Worm (Caenorhabditis elegans) whole organism, early embryonic: ENCODE results near the gene clec-164.

Source experiments
- B0310.2 ChIP-seq: sonication (generic microtip); optimal IDR thresholded peaks from 2 replicates; lab custom pipeline; 2016; ENCODE audit warnings: mild to moderate bottlenecking, missing genetic modification characterization, missing compliant biosample characterization
- F13C5.2 ChIP-seq: sonication (generic microtip); optimal IDR thresholded peaks from 2 replicates; lab custom pipeline; 2017; ENCODE audit warnings: mild to moderate bottlenecking, missing genetic modification characterization, inconsistent platforms, missing compliant biosample characterization
- aly-1 ChIP-seq: sonication (generic microtip); optimal IDR thresholded peaks from 2 replicates; lab custom pipeline; 2016; ENCODE audit warnings: missing genetic modification characterization, missing compliant biosample characterization
- ama-1 ChIP-seq: fragments of 150-350 bp; optimal IDR thresholded peaks from 2 replicates; lab custom pipeline; 2014
- ceh-13 ChIP-seq: fragments of 200-800 bp; sonication (Bioruptor generic); optimal IDR thresholded peaks from 2 replicates; lab custom pipeline; 2018; ENCODE audit warnings: mild to moderate bottlenecking, missing genetic modification characterization, missing compliant biosample characterization
- ceh-36 ChIP-seq: sonication (generic microtip); optimal IDR thresholded peaks from 2 replicates; lab custom pipeline; 2016; ENCODE audit warnings: missing genetic modification characterization, inconsistent platforms, missing compliant biosample characterization
- ets-7 ChIP-seq: sonication (generic microtip); optimal IDR thresholded peaks from 2 replicates; lab custom pipeline; 2016; ENCODE audit warnings: missing genotype, missing genetic modification characterization, missing compliant biosample characterization
- flt-1 ChIP-seq: fragments of 200-800 bp; sonication (Bioruptor generic); IDR thresholded peaks from 2 replicates; pipeline ENCODE4 v1.3.6; 2022; ENCODE audit warnings: missing genetic modification characterization, missing compliant biosample characterization
- hmbx-1 ChIP-seq: sonication (generic microtip); optimal IDR thresholded peaks from 2 replicates; lab custom pipeline; 2016; ENCODE audit warnings: mild to moderate bottlenecking, missing genetic modification characterization, missing compliant biosample characterization
- hmg-4 ChIP-seq: fragments of 200-800 bp; sonication (Bioruptor generic); optimal IDR thresholded peaks from 2 replicates; lab custom pipeline; 2018; ENCODE audit warnings: mild to moderate bottlenecking, missing genetic modification characterization, missing compliant biosample characterization
- hnd-1 ChIP-seq: sonication (generic microtip); optimal IDR thresholded peaks from 2 replicates; lab custom pipeline; 2016; ENCODE audit warnings: missing genetic modification characterization, missing compliant biosample characterization
- pes-1 ChIP-seq: fragments of 200-800 bp; sonication (Bioruptor generic); IDR thresholded peaks from 2 replicates; pipeline ENCODE4 v1.3.6; 2022; ENCODE audit warnings: missing genetic modification reagents, missing genetic modification characterization, missing compliant biosample characterization
- scrt-1 ChIP-seq: fragments of 200-800 bp; sonication (Bioruptor generic); IDR thresholded peaks from 2 replicates; pipeline ENCODE4 v1.3.6; 2022; ENCODE audit warnings: missing genetic modification characterization, missing compliant biosample characterization
- sea-1 ChIP-seq: fragments of 200-800 bp; sonication (Bioruptor generic); conservative IDR thresholded peaks from 2 replicates; pipeline ENCODE4 v1.3.6; 2022; ENCODE audit warnings: missing genetic modification characterization, missing compliant biosample characterization
- tbx-11 ChIP-seq: fragments of 200-800 bp; sonication (Bioruptor generic); IDR thresholded peaks from 2 replicates; pipeline ENCODE4 v1.3.6; 2022; ENCODE audit warnings: missing genetic modification characterization, missing compliant biosample characterization
- tbx-37 ChIP-seq: fragments of 200-800 bp; sonication (Bioruptor generic); conservative IDR thresholded peaks from 2 replicates; pipeline ENCODE4 v1.3.6; 2022; ENCODE audit warnings: missing genetic modification reagents, missing genetic modification characterization, missing compliant biosample characterization
- tra-4 ChIP-seq: sonication (generic microtip); optimal IDR thresholded peaks from 2 replicates; lab custom pipeline; 2017; ENCODE audit warnings: missing genetic modification characterization, missing compliant biosample characterization

clec-164 gene

ce11 chrIV:684197-684596, 32.2 kb upstream of the clec-164 start, which contains the start of gene cutl-28:
Gene cutl-28, plus strand, starts transcription at chrIV:684497.
- TF ChIP-seq scrt-1 (GFP tag; lab: Robert Waterston, UW): no peak
- no peak for TF ChIP-seq F13C5.2 (tag; lab: Kevin White, UChicago)
- TF ChIP-seq ceh-36 (tag; lab: Kevin White, UChicago): no peak

ce11 chrIV:684748-685147, 31.7 kb upstream of the clec-164 start:
- no peak for TF ChIP-seq F13C5.2 (tag; lab: Kevin White, UChicago)
- TF ChIP-seq tra-4: no peak
- TF ChIP-seq ceh-13 (GFP tag; lab: Kevin White, UChicago): no peak
- no peak for TF ChIP-seq tbx-37 (GFP tag; lab: Robert Waterston, UW)
- no peak for TF ChIP-seq hnd-1 (tag; lab: Kevin White, UChicago)
- TF ChIP-seq scrt-1 (GFP tag; lab: Robert Waterston, UW): no peak
- TF ChIP-seq flt-1 (GFP tag; lab: Robert Waterston, UW): no peak
- no peak for TF ChIP-seq ceh-36 (tag; lab: Kevin White, UChicago)
- no peak for TF ChIP-seq hmbx-1
- TF ChIP-seq B0310.2 (tag; lab: Kevin White, UChicago): no peak
- no peak for TF ChIP-seq aly-1 (tag; lab: Kevin White, UChicago)
- no peak for TF ChIP-seq pes-1 (GFP tag; lab: Robert Waterston, UW)
- TF ChIP-seq hmg-4: no peak
- no peak for TF ChIP-seq sea-1

- TF ChIP-seq pes-1 (GFP tag; lab: Robert Waterston, UW) (no peak), ceh-13 (GFP tag; lab: Kevin White, UChicago) (no peak), aly-1 (tag; lab: Kevin White, UChicago) (no peak), tra-4 (no peak), ets-7 (tag; lab: Kevin White, UChicago) (no peak), flt-1 (GFP tag; lab: Robert Waterston, UW) (no peak), tbx-11 (GFP tag; lab: Robert Waterston, UW) (no peak), F13C5.2 (tag; lab: Kevin White, UChicago) (no peak), tbx-37 (GFP tag; lab: Robert Waterston, UW) (no peak), hnd-1 (tag; lab: Kevin White, UChicago) (no peak), ama-1 (no peak), hmbx-1 (no peak), sea-1 (no peak), B0310.2 (tag; lab: Kevin White, UChicago) (no peak), ceh-36 (tag; lab: Kevin White, UChicago) (no peak), hmg-4 (no peak), scrt-1 (GFP tag; lab: Robert Waterston, UW) (no peak)
Measured at ce11 chrIV:698304-698703, 18.1 kb upstream of the clec-164 start, which contains the start of gene Y55F3C.17. Gene Y55F3C.17, minus strand, starts transcription at chrIV:698404.

- TF ChIP-seq ets-7 (tag; lab: Kevin White, UChicago) (no peak), ama-1 (no peak), tra-4 (no peak), ceh-36 (tag; lab: Kevin White, UChicago) (no peak), sea-1 (no peak), flt-1 (GFP tag; lab: Robert Waterston, UW) (no peak), B0310.2 (tag; lab: Kevin White, UChicago) (no peak), scrt-1 (GFP tag; lab: Robert Waterston, UW) (no peak), ceh-13 (GFP tag; lab: Kevin White, UChicago) (no peak), tbx-11 (GFP tag; lab: Robert Waterston, UW) (no peak), hnd-1 (tag; lab: Kevin White, UChicago) (no peak), hmbx-1 (no peak), hmg-4 (no peak), F13C5.2 (tag; lab: Kevin White, UChicago) (no peak), tbx-37 (GFP tag; lab: Robert Waterston, UW) (no peak), aly-1 (tag; lab: Kevin White, UChicago) (no peak), pes-1 (GFP tag; lab: Robert Waterston, UW) (no peak)
Measured at ce11 chrIV:707635-708034, 8.8 kb upstream of the clec-164 start, which contains the start of gene cutl-26. Gene cutl-26, minus strand, starts transcription at chrIV:707735.

- no peak for TF ChIP-seq pes-1 (GFP tag; lab: Robert Waterston, UW)
- TF ChIP-seq B0310.2 (tag; lab: Kevin White, UChicago): no peak
- TF ChIP-seq flt-1 (GFP tag; lab: Robert Waterston, UW): no peak
- no peak for TF ChIP-seq aly-1 (tag; lab: Kevin White, UChicago)
- no peak for TF ChIP-seq hmbx-1
- no peak for TF ChIP-seq scrt-1 (GFP tag; lab: Robert Waterston, UW)
- TF ChIP-seq ceh-36 (tag; lab: Kevin White, UChicago): no peak
Measured at ce11 chrIV:715433-715832, 990 bp upstream of the clec-164 start.

ce11 chrIV:719351-719750, 2.9 kb downstream of the clec-164 start, which contains the start of gene Y55F3C.10:
Gene Y55F3C.10, minus strand, starts transcription at chrIV:719451.
- no peak for TF ChIP-seq ceh-13 (GFP tag; lab: Kevin White, UChicago)
- TF ChIP-seq hmbx-1: no peak
- TF ChIP-seq ceh-36 (tag; lab: Kevin White, UChicago): no peak
- TF ChIP-seq pes-1 (GFP tag; lab: Robert Waterston, UW): no peak
- TF ChIP-seq hnd-1 (tag; lab: Kevin White, UChicago): no peak
- TF ChIP-seq ama-1: no peak
- no peak for TF ChIP-seq tbx-11 (GFP tag; lab: Robert Waterston, UW)
- no peak for TF ChIP-seq F13C5.2 (tag; lab: Kevin White, UChicago)
- TF ChIP-seq ets-7 (tag; lab: Kevin White, UChicago): no peak
- TF ChIP-seq tbx-37 (GFP tag; lab: Robert Waterston, UW): no peak
- TF ChIP-seq B0310.2 (tag; lab: Kevin White, UChicago): no peak
- no peak for TF ChIP-seq tra-4
- TF ChIP-seq aly-1 (tag; lab: Kevin White, UChicago): no peak
- TF ChIP-seq sea-1: no peak
- no peak for TF ChIP-seq hmg-4
- TF ChIP-seq flt-1 (GFP tag; lab: Robert Waterston, UW): no peak
- TF ChIP-seq scrt-1 (GFP tag; lab: Robert Waterston, UW): no peak

- TF ChIP-seq B0310.2 (tag; lab: Kevin White, UChicago) (no peak), aly-1 (tag; lab: Kevin White, UChicago) (no peak), ceh-13 (GFP tag; lab: Kevin White, UChicago) (no peak), hnd-1 (tag; lab: Kevin White, UChicago) (no peak), flt-1 (GFP tag; lab: Robert Waterston, UW) (no peak), ets-7 (tag; lab: Kevin White, UChicago) (no peak), tra-4 (no peak)
Measured at ce11 chrIV:728095-728494, 11.7 kb downstream of the clec-164 start, which contains the start of gene Y55F3C.9. Gene Y55F3C.9, minus strand, starts transcription at chrIV:728195.
